Fruit fly (Drosophila melanogaster): Measurements from ENCODE around the gene CG32855.

Gene CG32855

dm6 chr3R:16094918-16095317 lies 14.1 kb upstream of the CG32855 start:
- TF ChIP-seq Hnf4 (GFP tag; optimal IDR thresholded peaks at IDR 0.05) (no peak), Myc (optimal IDR thresholded peaks at IDR 0.05) (no peak)

DNA sequence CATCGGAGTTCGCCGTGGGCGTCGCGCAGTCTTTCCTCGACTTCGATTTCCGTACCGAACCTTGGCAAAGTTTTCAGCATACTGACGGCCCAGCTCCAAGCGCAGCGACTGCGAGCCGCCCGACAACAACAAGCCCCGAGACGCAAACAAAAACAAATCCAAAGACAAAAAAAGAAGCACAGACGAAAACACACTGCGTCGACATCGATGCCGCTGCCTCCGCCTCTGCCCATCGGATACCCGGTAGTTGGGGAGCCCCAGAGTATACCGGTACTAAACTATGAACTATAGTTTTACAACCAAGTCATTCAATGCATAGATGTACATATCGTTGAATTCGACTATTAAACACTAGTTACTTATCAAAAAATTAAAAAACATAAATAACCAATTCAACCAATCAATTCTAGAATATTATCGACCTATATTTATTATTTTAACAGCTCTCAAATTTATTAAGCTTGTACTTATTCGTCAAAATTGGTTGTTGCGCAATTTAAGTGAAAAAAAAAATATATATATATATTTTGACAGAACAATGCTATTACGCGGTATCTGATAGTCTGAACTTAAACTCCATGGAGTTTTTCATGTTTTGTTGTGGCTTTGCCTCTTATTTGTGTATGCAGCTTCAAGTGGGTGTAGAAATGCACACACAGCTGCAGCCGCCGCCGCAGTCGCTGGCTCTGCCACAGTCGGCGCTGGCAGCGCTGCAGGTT lies 13.4 kb upstream of the CG32855 start:
- TF ChIP-seq jim (GFP tag; optimal IDR thresholded peaks at IDR 0.05), result no peak
- TF ChIP-seq usp (GFP tag; optimal IDR thresholded peaks at IDR 0.05), result no peak
- TF ChIP-seq Vsx2 (GFP tag; optimal IDR thresholded peaks at IDR 0.05; ENCODE audit: partially characterized antibody), result no peak
- no peak for TF ChIP-seq lola (GFP tag; optimal IDR thresholded peaks at IDR 0.05)
- TF ChIP-seq Dif (GFP tag; optimal IDR thresholded peaks at IDR 0.05; ENCODE audit: partially characterized antibody), result no peak
- no peak for TF ChIP-seq GATAd (GFP tag; optimal IDR thresholded peaks at IDR 0.05)
- peak; percentile 55 for TF ChIP-seq fru (GFP tag; optimal IDR thresholded peaks at IDR 0.05)
- no peak for TF ChIP-seq pan (optimal IDR thresholded peaks at IDR 0.05)
- TF ChIP-seq CG9705 (GFP tag; optimal IDR thresholded peaks at IDR 0.05), result no peak
- peak; percentile 51 for TF ChIP-seq h (GFP tag; optimal IDR thresholded peaks at IDR 0.05)
- TF ChIP-seq dsf (GFP tag; optimal IDR thresholded peaks at IDR 0.05; ENCODE audit: borderline replicate concordance), result no peak
- TF ChIP-seq Jra (GFP tag; optimal IDR thresholded peaks at IDR 0.05), result no peak
- peak; percentile 15 for TF ChIP-seq ey (GFP tag; optimal IDR thresholded peaks at IDR 0.05)
- TF ChIP-seq CrebA (GFP tag; optimal IDR thresholded peaks at IDR 0.05; ENCODE audit: borderline replicate concordance), result no peak
- no peak for TF ChIP-seq Abd-B (GFP tag; optimal IDR thresholded peaks at IDR 0.05)
- no peak for TF ChIP-seq Hr83 (GFP tag; optimal IDR thresholded peaks at IDR 0.05; ENCODE audit: poor library complexity, severe bottlenecking)
- TF ChIP-seq OdsH (GFP tag; optimal IDR thresholded peaks at IDR 0.05), result peak; percentile 38
- TF ChIP-seq Sp1 (GFP tag; optimal IDR thresholded peaks at IDR 0.05), result peak; percentile 43
- peak; percentile 67 for TF ChIP-seq woc (GFP tag; optimal IDR thresholded peaks at IDR 0.05)
- TF ChIP-seq rgr (GFP tag; optimal IDR thresholded peaks at IDR 0.05), result peak; percentile 26
- TF ChIP-seq Rel (GFP tag; optimal IDR thresholded peaks at IDR 0.05), result no peak
- TF ChIP-seq Rel (tag; optimal IDR thresholded peaks at IDR 0.05), result no peak
- TF ChIP-seq CG32264 (GFP tag; optimal IDR thresholded peaks at IDR 0.05), result no peak
- TF ChIP-seq tai (GFP tag; optimal IDR thresholded peaks at IDR 0.05), result no peak
- no peak for TF ChIP-seq Hnf4 (GFP tag; optimal IDR thresholded peaks at IDR 0.05)
- peak in 1 of 2 experiments; percentile 67 for TF ChIP-seq foxo (GFP tag; optimal IDR thresholded peaks at IDR 0.05)
- peak; percentile 51 for TF ChIP-seq psq (GFP tag; optimal IDR thresholded peaks at IDR 0.05)
- no peak for TF ChIP-seq Dfd (GFP tag; optimal IDR thresholded peaks at IDR 0.05)
- peak; percentile 10 for TF ChIP-seq br (GFP tag; optimal IDR thresholded peaks at IDR 0.05)
- TF ChIP-seq sv (GFP tag; optimal IDR thresholded peaks at IDR 0.05), result peak; percentile 55
- no peak for TF ChIP-seq Myc (optimal IDR thresholded peaks at IDR 0.05)
- TF ChIP-seq dmrt93B (GFP tag; optimal IDR thresholded peaks at IDR 0.05), result peak; percentile 11
- no peak for TF ChIP-seq brk (GFP tag; optimal IDR thresholded peaks at IDR 0.05)
- no peak for TF ChIP-seq Hr78 (GFP tag; optimal IDR thresholded peaks at IDR 0.05)
- no peak for TF ChIP-seq Mio (GFP tag; optimal IDR thresholded peaks at IDR 0.05)
- peak; percentile 37 for TF ChIP-seq HLH106 (tag; optimal IDR thresholded peaks at IDR 0.05)
- TF ChIP-seq N (GFP tag; optimal IDR thresholded peaks at IDR 0.05), result no peak
- no peak for TF ChIP-seq dl (GFP tag; optimal IDR thresholded peaks at IDR 0.05; ENCODE audit: insufficient read depth in 1 of 2, partially characterized antibody in 2 of 2)
- TF ChIP-seq sage (GFP tag; optimal IDR thresholded peaks at IDR 0.05), result no peak

Measured in whole organism, wandering third instar larva.